Worm (Caenorhabditis elegans): ENCODE data around the gene F12A10.8.

DNA sequence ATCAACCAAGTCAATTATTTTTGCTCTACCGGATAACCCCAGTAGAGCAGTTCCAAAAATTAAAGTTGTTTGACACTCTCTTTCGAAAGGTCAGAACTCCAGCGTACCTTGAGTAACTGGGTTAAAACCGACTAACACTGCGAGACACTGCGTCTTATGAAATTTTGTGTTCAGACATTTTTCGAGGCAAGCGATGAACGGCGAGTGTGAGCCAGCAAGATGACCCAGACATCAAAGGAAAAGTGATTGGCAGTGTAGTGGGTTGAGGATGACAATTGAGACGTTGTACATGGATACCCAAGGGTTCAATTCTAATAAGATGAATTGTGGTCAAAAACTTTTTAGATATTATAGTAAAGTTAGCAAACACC is 43.3 kb upstream of the F12A10.8 start:
- TF ChIP-seq nhr-28 (tag; optimal IDR thresholded peaks at IDR 0.05) (no peak), isw-1 (GFP tag; IDR thresholded peaks at IDR 0.05) (no peak), mdl-1 (tag; optimal IDR thresholded peaks at IDR 0.05) (peak in 1 of 2 experiments; percentile 46), nhr-76 (tag; optimal IDR thresholded peaks at IDR 0.05) (peak; percentile 9), lin-39 (tag; optimal IDR thresholded peaks at IDR 0.05) (peak; percentile 70), unc-62 (GFP tag; optimal IDR thresholded peaks at IDR 0.05) (no peak), tbx-2 (tag; optimal IDR thresholded peaks at IDR 0.05) (no peak)
